Worm (Caenorhabditis elegans) whole organism, L2 larva: ENCODE measurements around the gene C28A5.6.

Experiments used
- ama-1 ChIP-seq: fragments of 150-350 bp; optimal IDR thresholded peaks from 2 replicates; lab custom pipeline; 2018; ENCODE audit warnings: inconsistent platforms
- sma-3 ChIP-seq: sonication (generic microtip); optimal IDR thresholded peaks from 2 replicates; lab custom pipeline; 2016; ENCODE audit warnings: missing genetic modification reagents, missing genetic modification characterization, missing compliant biosample characterization
- ztf-4 ChIP-seq: fragments of 150-350 bp; optimal IDR thresholded peaks from 2 replicates; lab custom pipeline; 2014; ENCODE audit warnings: missing biosample characterization, missing genetic modification characterization

- no peak for TF ChIP-seq ama-1
- TF ChIP-seq sma-3 (GFP tag; lab: Kevin White, UChicago) = no peak
- TF ChIP-seq ztf-4 (tag; lab: Kevin White, UChicago) = no peak
Observed at ce11 chrIII:4384487-4384886, 44.8 kb downstream of the C28A5.6 start, which contains the start of gene pals-28.
